Fruit fly (Drosophila melanogaster) whole organism: Measurements from ENCODE around the gene CG14151.

Experiments used
- CG8478 ChIP-seq: fragments of >200 bp; optimal IDR thresholded peaks from 2 replicates; lab custom pipeline; 2018; ENCODE audit warnings: inconsistent platforms
- Dll ChIP-seq: fragments of >200 bp; optimal IDR thresholded peaks from 2 replicates; lab custom pipeline; 2017
- EcR ChIP-seq, 2 experiments: fragments of >200 bp; optimal IDR thresholded peaks; 2 replicates each; lab custom pipeline; 2017; ENCODE audit warnings: missing biosample characterization in 2 of 2, missing genetic modification characterization in 2 of 2, missing genetic modification reagents in 2 of 2
- pan ChIP-seq: fragments of >200 bp; optimal IDR thresholded peaks from 2 replicates; lab custom pipeline; 2017
- psq ChIP-seq: fragments of >200 bp; optimal IDR thresholded peaks from 2 replicates; lab custom pipeline; 2017
- usp ChIP-seq: fragments of >200 bp; optimal IDR thresholded peaks from 2 replicates; lab custom pipeline; 2017; ENCODE audit warnings: missing biosample characterization, missing genetic modification characterization, mixed read lengths

CG14151 gene

dm6 chr3L:10599512-10599911 lies 28.8 kb downstream of the CG14151 start:
- no peak for TF ChIP-seq psq (lab: Kevin White, UChicago)
- no peak for TF ChIP-seq EcR (GFP tag; optimal IDR thresholded peaks at IDR 0.05; lab: Kevin White, UChicago)
- TF ChIP-seq CG8478 (lab: Kevin White, UChicago) = no peak
- TF ChIP-seq Dll = no peak
- no peak for TF ChIP-seq pan (lab: Kevin White, UChicago)
- TF ChIP-seq usp = no peak

DNA sequence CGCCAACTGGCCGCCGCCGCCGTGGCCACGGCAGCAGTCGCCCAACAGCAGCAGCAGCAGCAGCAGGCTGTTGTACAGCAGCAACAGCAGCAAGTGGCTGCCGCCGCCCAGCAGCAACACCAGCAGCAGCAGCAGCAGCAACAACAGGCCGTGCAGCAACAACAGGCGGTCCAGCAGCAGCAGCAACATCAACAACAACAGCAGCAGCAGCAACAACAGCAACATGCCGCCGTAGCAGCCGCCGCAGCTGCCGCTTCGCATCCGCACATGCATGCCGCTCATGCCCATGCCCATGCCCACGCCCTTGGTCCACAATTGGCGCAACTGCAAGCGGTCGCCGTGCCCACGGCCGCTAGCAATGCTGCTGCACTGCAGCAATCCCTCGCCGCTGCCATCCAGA lies 43.3 kb downstream of the CG14151 start:
- TF ChIP-seq psq (lab: Kevin White, UChicago) = no peak
- TF ChIP-seq Dll = no peak
- TF ChIP-seq usp = no peak
- TF ChIP-seq CG8478 (lab: Kevin White, UChicago) = no peak
- no peak for TF ChIP-seq pan (lab: Kevin White, UChicago)
- no peak for TF ChIP-seq EcR (GFP tag; optimal IDR thresholded peaks at IDR 0.05; lab: Kevin White, UChicago)

DNA sequence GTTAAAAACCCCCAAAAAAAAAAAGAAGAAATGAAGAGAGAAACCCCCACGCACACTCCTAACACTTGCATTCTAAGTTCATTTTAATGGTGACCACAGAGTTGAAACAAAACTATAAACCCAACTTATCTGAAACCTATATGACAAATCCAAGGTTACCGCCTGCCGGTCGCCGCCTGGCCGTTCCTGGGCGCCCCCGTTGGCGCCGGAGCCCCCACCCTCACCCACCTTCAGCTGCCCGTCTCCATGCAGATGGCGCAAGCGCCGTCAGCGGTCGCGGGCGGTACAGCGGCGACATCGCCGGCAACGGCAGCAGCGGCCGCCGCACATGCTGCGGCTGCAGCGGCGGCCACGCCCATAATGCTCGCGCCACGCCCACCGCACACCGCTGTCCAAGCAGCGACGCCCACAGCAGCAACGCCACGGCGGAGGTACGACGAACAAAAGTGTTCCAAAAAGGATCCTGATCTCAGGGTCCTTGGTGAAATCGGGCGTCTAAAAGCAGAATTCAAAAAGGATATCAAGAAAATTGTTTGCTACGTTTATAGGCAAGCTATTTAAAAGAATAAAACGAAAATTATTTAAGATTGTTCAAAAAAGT lies 46.5 kb downstream of the CG14151 start:
- TF ChIP-seq pan (lab: Kevin White, UChicago) (no peak), CG8478 (lab: Kevin White, UChicago) (no peak), EcR (GFP tag; optimal IDR thresholded peaks at IDR 0.05; lab: Kevin White, UChicago) (no peak), usp (no peak), psq (lab: Kevin White, UChicago) (no peak), Dll (no peak)
